Fruit fly (Drosophila melanogaster) S2 (cell line): Measurements from ENCODE around the gene CG31075.

Source experiments
- CG8478 ChIP-seq: fragments of >200 bp; optimal IDR thresholded peaks from 2 replicates; lab custom pipeline; 2018
- CTCF ChIP-seq, 2 experiments: fragments of >200 bp; optimal IDR thresholded peaks; 2 replicates each; lab custom pipeline; 2018

- TF ChIP-seq CG8478 (lab: Kevin White, UChicago) (no peak), CTCF (optimal IDR thresholded peaks at IDR 0.05; lab: Kevin White, UChicago) (no peak)
Observed at dm6 chr3R:27023117-27023516, 34.8 kb upstream of the CG31075 start, which contains the start of gene CG6277.
